Fruit fly (Drosophila melanogaster): ENCODE data around the gene gfzf.

Gene gfzf

DNA sequence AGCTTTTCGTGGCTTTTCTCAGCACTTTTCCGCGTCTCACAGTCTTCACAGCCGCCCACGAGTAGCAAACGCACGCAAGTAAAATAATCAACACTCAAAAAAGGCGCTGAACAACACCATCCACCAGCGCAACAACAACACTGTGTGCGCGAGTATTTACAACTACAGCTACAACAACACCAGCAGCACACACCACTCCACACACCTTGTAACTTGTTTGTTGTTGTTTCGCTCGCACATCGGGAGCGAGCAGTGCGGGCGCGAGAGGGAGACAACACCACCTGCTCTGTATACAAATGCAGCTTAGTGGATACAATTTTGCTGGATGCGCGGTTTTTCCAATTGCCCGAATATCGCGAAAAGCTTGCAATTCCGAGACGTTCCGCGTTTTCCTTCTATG is 27.1 kb downstream of the gfzf start:
- TF ChIP-seq rn (GFP tag; IDR thresholded peaks at IDR 0.05) (no peak), EcR (GFP tag; optimal IDR thresholded peaks at IDR 0.05) (peak; percentile 74)

DNA sequence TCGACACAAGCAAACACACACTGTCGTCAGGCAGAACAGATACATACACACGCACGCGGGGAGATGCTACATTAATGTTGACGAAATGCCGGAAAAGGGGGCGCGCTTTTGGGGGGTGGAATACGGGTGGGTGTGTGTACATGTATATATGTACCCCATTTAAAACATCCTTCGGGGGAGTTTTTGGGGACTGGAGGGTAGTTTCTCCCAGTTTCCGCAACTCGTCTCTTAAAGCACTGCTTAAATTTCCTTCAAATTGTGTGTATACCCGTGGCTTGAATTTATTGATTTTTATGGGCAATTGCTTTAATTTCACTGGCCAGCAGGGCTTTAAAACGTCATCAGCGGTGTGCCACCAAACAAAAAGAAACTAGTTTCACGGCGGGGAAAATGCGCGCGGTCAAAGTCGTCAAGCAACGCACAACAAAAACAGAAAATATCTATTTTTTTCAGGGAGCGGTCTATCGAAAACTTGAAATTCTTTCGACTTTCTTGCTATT is 27.6 kb downstream of the gfzf start:
- 0 out of 2 replicates have a peak, but pooled peaks have one; percentile 17 for TF ChIP-seq CG32121 (GFP tag; IDR thresholded peaks at IDR 0.05)
- no peak for TF ChIP-seq D1 (tag; optimal IDR thresholded peaks at IDR 0.05)
- no peak for TF ChIP-seq Ets98B (GFP tag; IDR thresholded peaks at IDR 0.05)
- TF ChIP-seq CG17806 (tag; optimal IDR thresholded peaks at IDR 0.05): no peak

DNA sequence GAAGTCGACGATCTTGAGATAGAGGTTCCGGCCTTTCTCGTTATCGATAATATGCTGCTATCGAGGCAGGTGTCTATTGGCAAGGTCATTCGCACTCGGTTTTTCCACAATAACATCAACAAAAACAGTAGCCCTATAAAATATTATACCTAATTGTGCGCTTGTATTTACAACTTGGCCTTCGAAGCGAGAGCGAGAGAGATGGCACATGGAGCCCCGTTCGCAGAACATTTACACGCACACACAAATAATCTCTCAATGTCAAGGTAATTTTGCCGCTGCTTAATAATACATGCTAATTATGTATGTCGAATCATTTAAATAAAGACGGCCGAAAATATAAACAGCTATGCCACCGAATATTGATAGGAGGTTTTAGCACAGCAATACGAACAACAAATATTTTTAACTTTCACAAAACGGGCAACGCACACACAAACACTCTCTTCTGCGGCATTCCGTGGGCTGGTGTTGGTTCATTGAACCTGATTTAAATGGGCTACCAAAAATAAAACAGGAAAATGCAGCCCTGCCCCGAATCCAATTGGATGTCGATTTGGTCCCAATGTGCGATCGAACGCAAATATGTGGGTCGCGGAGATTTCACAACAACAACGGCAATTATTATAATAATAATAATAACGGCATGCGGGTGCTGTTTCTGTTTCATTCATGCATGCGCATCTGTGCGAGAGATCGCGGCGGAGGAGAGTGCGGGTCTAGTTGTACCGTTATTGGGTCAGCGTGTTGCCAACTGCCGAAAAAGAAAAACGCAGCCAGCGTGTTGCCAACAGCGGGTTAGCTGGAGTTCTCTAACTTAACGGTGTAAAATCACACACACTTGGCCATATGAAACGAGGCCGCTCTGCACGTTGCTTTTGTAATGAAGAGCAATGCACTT is 28.3 kb downstream of the gfzf start:
- TF ChIP-seq CG34367 (tag; optimal IDR thresholded peaks at IDR 0.05) (no peak), CG32121 (GFP tag; IDR thresholded peaks at IDR 0.05) (no peak), CG17806 (tag; optimal IDR thresholded peaks at IDR 0.05) (no peak), EcR (GFP tag; optimal IDR thresholded peaks at IDR 0.05) (peak; percentile 94), CG8159 (tag; optimal IDR thresholded peaks at IDR 0.05) (no peak), gl (tag; optimal IDR thresholded peaks at IDR 0.05) (no peak), CG4496 (GFP tag; IDR thresholded peaks at IDR 0.05) (0 out of 3 replicates have a peak, but pooled peaks have one; percentile 6), Snoo (tag; optimal IDR thresholded peaks at IDR 0.05) (no peak), CG10348 (GFP tag; IDR thresholded peaks at IDR 0.05) (no peak), rn (GFP tag; IDR thresholded peaks at IDR 0.05) (no peak)

DNA sequence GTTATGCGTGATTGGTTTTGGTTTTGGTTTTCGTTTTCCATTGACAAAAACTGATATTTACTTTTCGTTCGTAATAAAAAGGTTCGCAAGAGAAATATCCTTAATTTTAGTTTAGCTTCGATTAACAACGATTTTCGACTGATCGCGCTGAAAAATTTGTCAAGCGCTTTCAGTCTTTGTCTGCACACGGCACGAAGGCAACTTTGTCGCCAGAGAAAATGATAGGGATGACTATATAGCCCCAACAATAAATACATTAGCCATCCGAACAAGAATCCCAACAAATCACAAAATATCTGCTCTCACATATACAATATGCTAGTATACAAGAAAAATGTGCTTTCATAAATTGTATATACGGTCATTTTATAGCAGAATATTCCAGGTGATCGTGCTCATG is 33.2 kb downstream of the gfzf start, which contains the start of gene Mlp84B:
TSS of gene Mlp84B (minus strand) at position 143 of the 400 bp plus-strand sequence.
- TF ChIP-seq CG14655 (GFP tag; optimal IDR thresholded peaks at IDR 0.05): no peak
- TF ChIP-seq CG4496 (GFP tag; IDR thresholded peaks at IDR 0.05): no peak
- TF ChIP-seq CG17806 (tag; optimal IDR thresholded peaks at IDR 0.05): no peak
- no peak for TF ChIP-seq fd96Ca (GFP tag; IDR thresholded peaks at IDR 0.05)
- no peak for TF ChIP-seq CG8159 (tag; optimal IDR thresholded peaks at IDR 0.05)
- TF ChIP-seq EcR (GFP tag; optimal IDR thresholded peaks at IDR 0.05): no peak
- TF ChIP-seq CG8301 (tag; optimal IDR thresholded peaks at IDR 0.05): no peak
- no peak for TF ChIP-seq Pif1B (GFP tag; optimal IDR thresholded peaks at IDR 0.05)
- no peak for TF ChIP-seq CG9948 (tag; optimal IDR thresholded peaks at IDR 0.05)

DNA sequence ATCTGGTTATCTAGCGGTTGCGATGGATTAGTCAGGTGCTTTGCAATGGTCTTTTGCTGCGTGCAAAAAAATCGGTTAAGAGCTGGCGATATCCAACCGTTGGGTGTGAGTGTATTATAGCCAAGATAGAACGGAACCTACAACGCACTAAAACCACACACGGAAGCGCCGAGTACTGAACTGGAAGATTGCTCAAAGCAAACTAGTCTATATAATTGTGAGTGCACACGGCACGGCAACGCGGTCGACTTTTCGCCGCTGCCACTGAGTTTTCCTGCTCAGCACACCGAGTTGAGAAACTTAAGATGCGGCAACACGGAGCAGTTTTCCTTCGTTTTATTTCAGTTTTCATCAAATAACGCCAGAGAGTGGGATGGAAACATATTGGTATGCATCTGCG is 34.3 kb downstream of the gfzf start:
- TF ChIP-seq CG15710 (tag; optimal IDR thresholded peaks at IDR 0.05) (no peak), rn (GFP tag; IDR thresholded peaks at IDR 0.05) (no peak), D1 (tag; optimal IDR thresholded peaks at IDR 0.05) (no peak)

DNA sequence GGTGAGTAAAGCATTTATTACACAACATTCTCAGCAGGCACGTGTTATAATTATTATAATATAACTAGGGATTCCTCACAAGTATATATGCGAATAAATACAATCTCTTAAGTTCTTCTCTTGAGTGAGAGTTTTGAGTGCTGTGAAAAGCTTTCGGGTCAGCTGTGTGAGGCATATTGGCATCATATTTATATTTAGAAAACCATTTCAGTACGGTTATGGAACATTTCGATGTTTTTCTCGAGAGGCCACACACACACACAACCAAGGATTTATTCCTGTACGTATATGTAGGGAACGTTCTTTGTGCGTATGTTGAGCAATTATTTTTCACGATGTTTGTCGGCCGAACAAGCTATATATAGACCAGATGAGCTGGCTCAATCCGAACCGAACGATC is 37.8 kb downstream of the gfzf start:
- TF ChIP-seq CG32121 (GFP tag; IDR thresholded peaks at IDR 0.05) (no peak), fd96Ca (GFP tag; IDR thresholded peaks at IDR 0.05) (no peak), CG15710 (tag; optimal IDR thresholded peaks at IDR 0.05) (no peak), gl (tag; optimal IDR thresholded peaks at IDR 0.05) (no peak), Pif1A (GFP tag; optimal IDR thresholded peaks at IDR 0.05) (no peak), CG12605 (GFP tag; IDR thresholded peaks at IDR 0.05) (no peak), CG8159 (tag; optimal IDR thresholded peaks at IDR 0.05) (no peak), CG17806 (tag; optimal IDR thresholded peaks at IDR 0.05) (no peak), CG14655 (GFP tag; optimal IDR thresholded peaks at IDR 0.05) (no peak), CG8301 (tag; optimal IDR thresholded peaks at IDR 0.05) (no peak), Ets98B (GFP tag; IDR thresholded peaks at IDR 0.05) (no peak), CG4496 (GFP tag; IDR thresholded peaks at IDR 0.05) (no peak), Pif1B (GFP tag; optimal IDR thresholded peaks at IDR 0.05) (no peak), EcR (GFP tag; optimal IDR thresholded peaks at IDR 0.05) (no peak)

DNA sequence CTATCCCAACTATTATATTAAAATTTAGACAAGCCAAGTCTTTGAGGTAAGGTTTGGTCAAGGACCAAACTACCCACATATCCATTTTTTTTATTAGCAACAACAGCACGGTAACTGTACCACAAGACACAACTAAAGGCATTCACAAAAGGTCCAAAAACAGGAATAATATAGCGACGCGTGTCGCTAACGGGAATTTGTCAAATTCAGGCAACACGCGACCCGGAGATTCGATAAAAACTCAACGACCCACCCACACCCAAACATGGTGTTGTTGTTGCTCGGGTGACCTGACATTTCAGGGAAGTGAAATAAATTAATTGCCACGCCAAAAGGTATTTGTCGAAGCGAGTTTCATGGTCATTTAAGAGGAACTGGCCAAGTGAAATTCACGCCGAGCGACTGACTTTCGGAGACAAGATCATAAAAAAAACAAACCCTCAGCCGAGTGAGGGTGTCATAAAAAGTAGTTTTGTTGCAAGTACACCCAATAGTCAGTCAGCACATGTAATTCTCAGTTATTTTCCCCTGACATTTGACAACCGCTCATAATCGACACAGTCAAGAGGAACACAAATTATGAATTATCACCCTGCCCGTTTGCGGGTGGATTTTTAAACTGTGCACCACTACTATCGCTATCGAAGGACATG is 39.4 kb downstream of the gfzf start:
- TF ChIP-seq gl (tag; optimal IDR thresholded peaks at IDR 0.05): no peak
- no peak for TF ChIP-seq Pif1A (GFP tag; optimal IDR thresholded peaks at IDR 0.05)
- no peak for TF ChIP-seq CG15710 (tag; optimal IDR thresholded peaks at IDR 0.05)
- no peak for TF ChIP-seq Ets98B (GFP tag; IDR thresholded peaks at IDR 0.05)
- no peak for TF ChIP-seq D1 (tag; optimal IDR thresholded peaks at IDR 0.05)
- no peak for TF ChIP-seq fd96Ca (GFP tag; IDR thresholded peaks at IDR 0.05)
- TF ChIP-seq EcR (GFP tag; optimal IDR thresholded peaks at IDR 0.05): no peak
- TF ChIP-seq CG17806 (tag; optimal IDR thresholded peaks at IDR 0.05): no peak
- no peak for TF ChIP-seq CG8301 (tag; optimal IDR thresholded peaks at IDR 0.05)
- no peak for TF ChIP-seq CG9948 (tag; optimal IDR thresholded peaks at IDR 0.05)
- TF ChIP-seq Snoo (tag; optimal IDR thresholded peaks at IDR 0.05): no peak
